Worm (Caenorhabditis elegans): ENCODE measurements around the gene fip-5.

The fip-5 gene

ce11 chrX:10304178-10304577 lies 1.6 kb downstream of the fip-5 start, which contains the start of gene fipr-21:
Gene fipr-21 (plus strand): TSS chrX:10304529.
- TF ChIP-seq daf-19 (GFP tag; conservative IDR thresholded peaks at IDR 0.05), result no peak
- no peak for TF ChIP-seq aha-1 (tag)
- TF ChIP-seq nhr-111 (GFP tag; optimal IDR thresholded peaks at IDR 0.05), result no peak
- no peak for TF ChIP-seq lin-38 (GFP tag; IDR thresholded peaks at IDR 0.05)
- TF ChIP-seq mdl-1 (tag; optimal IDR thresholded peaks at IDR 0.05), result peak in 1 of 2 experiments; percentile 21
- no peak for TF ChIP-seq ces-1 (GFP tag; optimal IDR thresholded peaks at IDR 0.05)
- TF ChIP-seq skn-1 (tag; optimal IDR thresholded peaks at IDR 0.05), result no peak
- no peak for TF ChIP-seq ceh-20 (GFP tag; IDR thresholded peaks at IDR 0.05)
- peak; percentile 32 for TF ChIP-seq hlh-30 (tag; optimal IDR thresholded peaks at IDR 0.05; ENCODE audit: insufficient read depth)
- TF ChIP-seq vab-7 (GFP tag; IDR thresholded peaks at IDR 0.05), result no peak
- TF ChIP-seq ZK546.5 (tag; optimal IDR thresholded peaks at IDR 0.05), result no peak
- TF ChIP-seq mxl-3 (GFP tag; optimal IDR thresholded peaks at IDR 0.05), result peak; percentile 54
- TF ChIP-seq nhr-28 (tag; optimal IDR thresholded peaks at IDR 0.05), result peak; percentile 16
- no peak for TF ChIP-seq nhr-11 (tag; optimal IDR thresholded peaks at IDR 0.05)

- TF ChIP-seq T20F7.1 (GFP tag; optimal IDR thresholded peaks at IDR 0.05) (no peak), F26F4.8 (GFP tag; conservative IDR thresholded peaks at IDR 0.05) (no peak), tra-1 (GFP tag; IDR thresholded peaks at IDR 0.05) (no peak), mdl-1 (tag; optimal IDR thresholded peaks at IDR 0.05) (no peak), aha-1 (tag) (peak; percentile 49), duxl-1 (tag; optimal IDR thresholded peaks at IDR 0.05; ENCODE audit: poor library complexity) (no peak), dpl-1 (GFP tag; optimal IDR thresholded peaks at IDR 0.05) (no peak), dve-1 (tag; optimal IDR thresholded peaks at IDR 0.05; ENCODE audit: insufficient read depth) (peak; percentile 9), daf-8 (GFP tag; IDR thresholded peaks at IDR 0.05) (no peak), nhr-25 (tag; optimal IDR thresholded peaks at IDR 0.05; ENCODE audit: borderline replicate concordance, insufficient read depth) (peak; percentile 29), php-3 (GFP tag; IDR thresholded peaks at IDR 0.05) (no peak), mep-1 (tag; optimal IDR thresholded peaks at IDR 0.05) (peak; percentile 22)
These were observed 3.7 kb downstream of the fip-5 start, which contains the start of gene cnc-8 for ce11 chrX:10306289-10306688. Gene cnc-8 (plus strand): TSS chrX:10306595.

- TF ChIP-seq zip-11 (GFP tag; IDR thresholded peaks at IDR 0.05), result no peak
- no peak for TF ChIP-seq aly-2 (tag; optimal IDR thresholded peaks at IDR 0.05)
- peak; percentile 25 for TF ChIP-seq nhr-25 (tag; optimal IDR thresholded peaks at IDR 0.05; ENCODE audit: borderline replicate concordance, insufficient read depth)
These were observed 4.4 kb downstream of the fip-5 start for ce11 chrX:10306923-10307322.

ce11 chrX:10307495-10307894 lies 5.0 kb downstream of the fip-5 start, which contains the start of gene F41E7.7:
Gene F41E7.7 (plus strand): TSS chrX:10307795.
- TF ChIP-seq Y105C5A.15 (GFP tag; IDR thresholded peaks at IDR 0.05), result no peak
- no peak for TF ChIP-seq lir-3 (tag; optimal IDR thresholded peaks at IDR 0.05)

- no peak for TF ChIP-seq lin-29 (GFP tag; IDR thresholded peaks at IDR 0.05)
- TF ChIP-seq attf-4 (tag; optimal IDR thresholded peaks at IDR 0.05), result no peak
- TF ChIP-seq unc-62 (GFP tag; optimal IDR thresholded peaks at IDR 0.05 in 1 of 2), result no peak
- no peak for TF ChIP-seq unc-62 (tag; optimal IDR thresholded peaks at IDR 0.05)
- no peak for TF ChIP-seq nhr-77 (tag; optimal IDR thresholded peaks at IDR 0.05)
- no peak for TF ChIP-seq ceh-20 (GFP tag; IDR thresholded peaks at IDR 0.05)
- no peak for TF ChIP-seq nhr-237 (tag; optimal IDR thresholded peaks at IDR 0.05)
- no peak for TF ChIP-seq lim-7 (GFP tag; IDR thresholded peaks at IDR 0.05)
- TF ChIP-seq lin-1 (GFP tag; IDR thresholded peaks at IDR 0.05), result no peak
- no peak for TF ChIP-seq ztf-7 (tag; optimal IDR thresholded peaks at IDR 0.05)
- TF ChIP-seq zfp-2 (tag; optimal IDR thresholded peaks at IDR 0.05), result no peak
- TF ChIP-seq tra-1 (GFP tag; IDR thresholded peaks at IDR 0.05), result no peak
- TF ChIP-seq D1046.2 (GFP tag; IDR thresholded peaks at IDR 0.05), result no peak
- no peak for TF ChIP-seq lsy-2 (tag; optimal IDR thresholded peaks at IDR 0.05)
- TF ChIP-seq T20F7.1 (GFP tag; optimal IDR thresholded peaks at IDR 0.05), result no peak
- TF ChIP-seq daf-8 (GFP tag; IDR thresholded peaks at IDR 0.05), result no peak
- TF ChIP-seq nhr-111 (GFP tag; optimal IDR thresholded peaks at IDR 0.05), result no peak
- no peak for TF ChIP-seq ctbp-1 (GFP tag; IDR thresholded peaks at IDR 0.05)
- no peak for TF ChIP-seq daf-16 (GFP tag; optimal IDR thresholded peaks at IDR 0.05)
- no peak for TF ChIP-seq daf-16 (tag; optimal IDR thresholded peaks at IDR 0.05)
These were observed 7.8 kb downstream of the fip-5 start, which contains the start of gene F41E7.6 for ce11 chrX:10310366-10310765. Gene F41E7.6 (minus strand): TSS chrX:10310466.
